Fruit fly (Drosophila melanogaster): Measurements from ENCODE around the gene HP1D3csd.
A peak's percentile ranks its signal among the peaks of the same experiment; 100 is the strongest.

Gene HP1D3csd

DNA sequence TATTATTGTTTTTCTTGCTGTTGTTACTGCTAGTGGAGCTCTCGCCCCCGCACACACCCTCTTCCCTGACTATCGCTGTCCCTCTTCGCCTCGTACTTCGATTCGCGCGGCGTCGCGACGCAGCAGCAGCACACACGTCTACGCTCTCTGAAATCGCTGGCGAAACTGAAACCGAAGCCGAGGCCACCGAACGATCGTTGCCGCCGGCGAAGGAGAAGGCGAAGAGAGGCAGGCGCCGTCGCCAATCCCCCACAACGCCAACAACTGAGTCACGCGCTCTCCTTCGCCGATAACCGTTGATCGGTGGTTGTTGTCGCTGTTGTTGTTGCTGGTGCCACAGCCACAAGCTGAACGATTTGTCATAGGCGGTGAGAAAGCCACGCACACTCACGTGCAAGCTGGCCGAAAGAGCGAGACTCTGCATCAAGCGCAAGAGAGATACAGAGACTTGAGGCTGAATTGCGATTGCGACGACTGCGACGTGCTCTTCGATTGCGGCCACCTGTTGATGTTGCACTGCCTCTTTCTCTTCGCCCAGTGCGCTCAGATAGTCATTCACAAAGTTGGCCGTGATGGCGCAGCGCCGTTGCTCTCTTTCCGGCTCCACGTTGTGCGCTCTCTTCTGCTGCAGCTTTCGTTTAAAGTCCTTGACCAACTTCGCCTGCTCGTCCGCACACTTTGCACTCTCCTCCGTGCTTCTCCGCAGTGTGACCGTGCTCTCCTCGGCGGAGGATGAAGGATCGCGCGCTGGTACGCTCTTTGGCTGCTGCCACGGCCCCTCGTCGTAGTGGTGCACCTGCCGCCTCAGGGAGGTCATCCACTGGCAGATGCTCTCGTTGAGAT lies 36.5 kb upstream of the HP1D3csd start (continued):
- TF ChIP-seq Myb (GFP tag; optimal IDR thresholded peaks at IDR 0.05) (no peak), Neu2 (GFP tag; optimal IDR thresholded peaks at IDR 0.05; ENCODE audit: borderline replicate concordance) (no peak), fd96Cb (tag; optimal IDR thresholded peaks at IDR 0.05) (no peak), mam (GFP tag; optimal IDR thresholded peaks at IDR 0.05) (no peak), bab2 (GFP tag; optimal IDR thresholded peaks at IDR 0.05) (no peak), NfI (GFP tag; optimal IDR thresholded peaks at IDR 0.05) (no peak), lov (optimal IDR thresholded peaks at IDR 0.05) (no peak), lov (GFP tag; IDR thresholded peaks at IDR 0.05) (no peak), hkb (optimal IDR thresholded peaks at IDR 0.05) (no peak), hkb (GFP tag; IDR thresholded peaks at IDR 0.05) (peak; percentile 23; the same call in 1 of the 2 replicates), CG30403 (GFP tag; optimal IDR thresholded peaks at IDR 0.05) (no peak), az2 (GFP tag; optimal IDR thresholded peaks at IDR 0.05) (no peak), Awh (GFP tag; IDR thresholded peaks at IDR 0.05) (no peak), Chrac-16 (GFP tag; optimal IDR thresholded peaks at IDR 0.05) (no peak), CG18011 (GFP tag; optimal IDR thresholded peaks at IDR 0.05) (peak; percentile 22), CG4854 (GFP tag; optimal IDR thresholded peaks at IDR 0.05) (no peak), ham (GFP tag; IDR thresholded peaks at IDR 0.05) (no peak), Dp (GFP tag; optimal IDR thresholded peaks at IDR 0.05) (no peak), ken (GFP tag; IDR thresholded peaks at IDR 0.05) (no peak), wek (GFP tag; optimal IDR thresholded peaks at IDR 0.05) (no peak), Jarid2 (GFP tag; optimal IDR thresholded peaks at IDR 0.05) (peak; percentile 99), CG7963 (GFP tag; IDR thresholded peaks at IDR 0.05; ENCODE audit: partially characterized antibody) (no peak), zfh2 (GFP tag; optimal IDR thresholded peaks at IDR 0.05) (no peak), CoRest (tag; optimal IDR thresholded peaks at IDR 0.05) (no peak), H15 (GFP tag; IDR thresholded peaks at IDR 0.05) (no peak), Hey (tag; optimal IDR thresholded peaks at IDR 0.05) (no peak), CG34376 (GFP tag; optimal IDR thresholded peaks at IDR 0.05) (peak; percentile 61), CG11723 (GFP tag; optimal IDR thresholded peaks at IDR 0.05) (no peak), ewg (GFP tag; optimal IDR thresholded peaks at IDR 0.05) (no peak), HLH3B (GFP tag; IDR thresholded peaks at IDR 0.05) (no peak), row (GFP tag; IDR thresholded peaks at IDR 0.05) (peak; percentile 6; the same call in 1 of the 3 replicates), CG9932 (GFP tag; IDR thresholded peaks at IDR 0.05) (no peak), CG1792 (GFP tag; optimal IDR thresholded peaks at IDR 0.05) (no peak), HLHmδ (GFP tag; optimal IDR thresholded peaks at IDR 0.05) (peak; percentile 31), MBD-R2 (GFP tag; IDR thresholded peaks at IDR 0.05) (no peak; the same call in 1 of the 2 replicates), CG5245 (GFP tag; optimal IDR thresholded peaks at IDR 0.05) (no peak), CG4360 (GFP tag; IDR thresholded peaks at IDR 0.05) (peak; percentile 96), knrl (GFP tag; IDR thresholded peaks at IDR 0.05; ENCODE audit: partially characterized antibody) (peak; percentile 31; the same call in 1 of the 3 replicates), sr (GFP tag; IDR thresholded peaks at IDR 0.05) (0 out of 3 replicates have a peak, but pooled peaks have one; percentile 50), sna (GFP tag; IDR thresholded peaks at IDR 0.05; ENCODE audit: partially characterized antibody) (0 out of 2 replicates have a peak, but pooled peaks have one; percentile 34), Atf-2 (GFP tag; optimal IDR thresholded peaks at IDR 0.05) (no peak), HmgZ (tag; optimal IDR thresholded peaks at IDR 0.05) (peak; percentile 61), dati (GFP tag; IDR thresholded peaks at IDR 0.05) (0 out of 2 replicates have a peak, but pooled peaks have one; percentile 4), cas (GFP tag; IDR thresholded peaks at IDR 0.05) (no peak), zen2 (GFP tag; IDR thresholded peaks at IDR 0.05; ENCODE audit: partially characterized antibody) (0 out of 3 replicates have a peak, but pooled peaks have one; percentile 46), CG30020 (tag; optimal IDR thresholded peaks at IDR 0.05) (no peak), Antp (GFP tag; optimal IDR thresholded peaks at IDR 0.05) (peak; percentile 1), CG6654 (GFP tag; optimal IDR thresholded peaks at IDR 0.05) (no peak), TFAM (GFP tag; optimal IDR thresholded peaks at IDR 0.05) (no peak)
